Worm (Caenorhabditis elegans) whole organism, late embryonic: ENCODE measurements around the gene R11E3.2.

Experiments used
- ceh-24 ChIP-seq: sonication (generic microtip); optimal IDR thresholded peaks from 2 replicates; lab custom pipeline; 2016; ENCODE audit warnings: mild to moderate bottlenecking, missing genetic modification characterization, missing compliant biosample characterization
- mec-3 ChIP-seq: sonication (generic microtip); optimal IDR thresholded peaks from 2 replicates; lab custom pipeline; 2016; ENCODE audit warnings: borderline replicate concordance, missing genetic modification characterization, missing compliant biosample characterization
- pha-4 ChIP-seq: fragments of 150-350 bp; optimal IDR thresholded peaks from 2 replicates; lab custom pipeline; 2018; ENCODE audit warnings: missing biosample characterization, missing genetic modification reagents, missing genetic modification characterization

- TF ChIP-seq pha-4 (tag; lab: Kevin White, UChicago) (no peak), ceh-24 (tag; lab: Kevin White, UChicago) (no peak), mec-3 (no peak)
Observed at ce11 chrIV:4795111-4795510, 23.2 kb downstream of the R11E3.2 start.
